Worm (Caenorhabditis elegans): ENCODE results near the gene C07A9.5.
A peak's percentile ranks its signal among the peaks of the same experiment; 100 is the strongest.

C07A9.5 gene

ce11 chrIII:9667591-9668265 lies 14.9 kb downstream of the C07A9.5 start, which contains the start of gene C07A9.9:
TSS of gene C07A9.9 (minus strand) at chrIII:9667641.
- peak; percentile 56 for TF ChIP-seq ztf-4 (tag; optimal IDR thresholded peaks at IDR 0.05)
- peak in 2 of 3 experiments; percentile 13 to 51 for TF ChIP-seq dpl-1 (GFP tag; optimal IDR thresholded peaks at IDR 0.05)
- TF ChIP-seq C04F5.9 (tag; optimal IDR thresholded peaks at IDR 0.05): peak; percentile 45
- no peak for TF ChIP-seq sptf-1 (tag; optimal IDR thresholded peaks at IDR 0.05)
- no peak for TF ChIP-seq nhr-84 (tag; optimal IDR thresholded peaks at IDR 0.05)
- no peak for TF ChIP-seq ces-1 (GFP tag; optimal IDR thresholded peaks at IDR 0.05)
- peak; percentile 42 for TF ChIP-seq C16A3.4 (tag; optimal IDR thresholded peaks at IDR 0.05)
- peak; percentile 26 for TF ChIP-seq fkh-10 (GFP tag; optimal IDR thresholded peaks at IDR 0.05)
- no peak for TF ChIP-seq tlp-1 (tag; optimal IDR thresholded peaks at IDR 0.05)
- TF ChIP-seq grh-1 (GFP tag; IDR thresholded peaks at IDR 0.05): no peak
- no peak for TF ChIP-seq hlh-17 (GFP tag; optimal IDR thresholded peaks at IDR 0.05; ENCODE audit: borderline replicate concordance)
- peak; percentile 57 for TF ChIP-seq fos-1 (tag; optimal IDR thresholded peaks at IDR 0.05)
- peak; percentile 64 for TF ChIP-seq snpc-4 (tag; optimal IDR thresholded peaks at IDR 0.05)
- no peak for TF ChIP-seq fkh-4 (tag; optimal IDR thresholded peaks at IDR 0.05; ENCODE audit: borderline replicate concordance)
- no peak for TF ChIP-seq Y116A8C.19 (tag; optimal IDR thresholded peaks at IDR 0.05; ENCODE audit: borderline replicate concordance)
- TF ChIP-seq ceh-90 (tag; optimal IDR thresholded peaks at IDR 0.05): no peak
- TF ChIP-seq elt-2 (tag; optimal IDR thresholded peaks at IDR 0.05): peak; percentile 74
- TF ChIP-seq lin-14 (GFP tag; optimal IDR thresholded peaks at IDR 0.05): peak; percentile 96
- peak; percentile 67 for TF ChIP-seq swsn-7 (tag; optimal IDR thresholded peaks at IDR 0.05)
- TF ChIP-seq nhr-19 (GFP tag; conservative IDR thresholded peaks at IDR 0.05): peak; percentile 68
- TF ChIP-seq zip-4 (GFP tag; optimal IDR thresholded peaks at IDR 0.05): no peak
- peak; percentile 65 for TF ChIP-seq snu-23 (GFP tag; optimal IDR thresholded peaks at IDR 0.05)
- TF ChIP-seq efl-3 (GFP tag; optimal IDR thresholded peaks at IDR 0.05): peak; percentile 6
- TF ChIP-seq alr-1 (tag; optimal IDR thresholded peaks at IDR 0.05; ENCODE audit: borderline replicate concordance): no peak
- peak; percentile 15 for TF ChIP-seq lir-3 (tag; optimal IDR thresholded peaks at IDR 0.05; ENCODE audit: poor library complexity)
- peak; percentile 69 for TF ChIP-seq nhr-77 (tag; optimal IDR thresholded peaks at IDR 0.05)
- no peak for TF ChIP-seq hpl-2 (GFP tag; optimal IDR thresholded peaks at IDR 0.05)
- peak; percentile 75 for TF ChIP-seq unc-86 (tag; optimal IDR thresholded peaks at IDR 0.05)
- no peak for TF ChIP-seq nhr-11 (tag; optimal IDR thresholded peaks at IDR 0.05)
- TF ChIP-seq nhr-90 (tag; optimal IDR thresholded peaks at IDR 0.05; ENCODE audit: poor library complexity): peak; percentile 51
- TF ChIP-seq nhr-47 (tag; optimal IDR thresholded peaks at IDR 0.05): peak; percentile 73
- TF ChIP-seq pqm-1 (tag; optimal IDR thresholded peaks at IDR 0.05): no peak
- peak; percentile 62 for TF ChIP-seq tbx-2 (tag; optimal IDR thresholded peaks at IDR 0.05)
- TF ChIP-seq mep-1 (tag; optimal IDR thresholded peaks at IDR 0.05): peak; percentile 31
- no peak for TF ChIP-seq skn-1 (tag; optimal IDR thresholded peaks at IDR 0.05)
- TF ChIP-seq lin-13 (GFP tag; optimal IDR thresholded peaks at IDR 0.05): no peak
- TF ChIP-seq ceh-63 (GFP tag; optimal IDR thresholded peaks at IDR 0.05): no peak
- peak; percentile 36 to 61 for TF ChIP-seq mdl-1 (tag; optimal IDR thresholded peaks at IDR 0.05)
- TF ChIP-seq vab-15 (tag; optimal IDR thresholded peaks at IDR 0.05): no peak
- TF ChIP-seq unc-30 (tag; optimal IDR thresholded peaks at IDR 0.05): no peak
- peak; percentile 60 for TF ChIP-seq egl-13 (tag; optimal IDR thresholded peaks at IDR 0.05)
- TF ChIP-seq blmp-1 (tag; optimal IDR thresholded peaks at IDR 0.05): peak; percentile 41
- TF ChIP-seq aha-1 (tag; optimal IDR thresholded peaks at IDR 0.05): no peak
- TF ChIP-seq lsy-2 (tag; optimal IDR thresholded peaks at IDR 0.05): peak; percentile 44 to 67
- no peak for TF ChIP-seq unc-98 (GFP tag; IDR thresholded peaks at IDR 0.05)
- peak; percentile 23 for TF ChIP-seq F16B12.6 (tag; optimal IDR thresholded peaks at IDR 0.05)
- TF ChIP-seq ceh-8 (GFP tag; optimal IDR thresholded peaks at IDR 0.05): no peak
- peak; percentile 53 to 56 for TF ChIP-seq lin-35 (GFP tag; optimal IDR thresholded peaks at IDR 0.05)
- TF ChIP-seq unc-62 (GFP tag; optimal IDR thresholded peaks at IDR 0.05): no peak
- TF ChIP-seq nhr-28 (tag; optimal IDR thresholded peaks at IDR 0.05): no peak
- peak; percentile 79 for TF ChIP-seq nhr-20 (tag; optimal IDR thresholded peaks at IDR 0.05)
- no peak for TF ChIP-seq mef-2 (tag; optimal IDR thresholded peaks at IDR 0.05)

All from whole organism, L1 larva.